Fruit fly (Drosophila melanogaster) whole organism, pupa: ENCODE measurements around the gene EMC3.

ENCODE experiments used
- CG12605 ChIP-seq: fragments of 200-800 bp; sonication (Bioruptor generic); IDR thresholded peaks from 2 replicates; pipeline ENCODE4 v1.3.6; 2022; ENCODE audit warnings: missing biosample characterization, missing genetic modification characterization
- CG15710 ChIP-seq: fragments of 200-800 bp; sonication (Bioruptor generic); optimal IDR thresholded peaks from 2 replicates; lab custom pipeline; 2018; ENCODE audit warnings: missing biosample characterization, mild to moderate bottlenecking, missing genetic modification characterization, moderate library complexity
- CG17806 ChIP-seq: fragments of 200-800 bp; sonication (Bioruptor generic); optimal IDR thresholded peaks from 2 replicates; lab custom pipeline; 2018; ENCODE audit warnings: missing biosample characterization, mild to moderate bottlenecking, missing genetic modification characterization, moderate library complexity
- CG9948 ChIP-seq: fragments of 200-800 bp; sonication (Bioruptor generic); optimal IDR thresholded peaks from 2 replicates; lab custom pipeline; 2018; ENCODE audit warnings: missing biosample characterization, mild to moderate bottlenecking, missing genetic modification characterization, moderate library complexity
- EcR ChIP-seq: fragments of 200-800 bp; sonication (Bioruptor generic); optimal IDR thresholded peaks from 3 replicates; lab custom pipeline; 2019; ENCODE audit warnings: missing biosample characterization, missing genetic modification characterization, mild to moderate bottlenecking, moderate library complexity, missing genetic modification reagents
- Ets98B ChIP-seq: fragments of 200-800 bp; sonication (Bioruptor generic); IDR thresholded peaks from 2 replicates; pipeline ENCODE4 v1.3.6; 2022; ENCODE audit warnings: missing biosample characterization, missing genetic modification characterization
- rn ChIP-seq: fragments of 200-800 bp; sonication (Bioruptor generic); IDR thresholded peaks from 2 replicates; pipeline ENCODE4 v1.3.6; 2022; ENCODE audit warnings: missing biosample characterization, missing genetic modification characterization

DNA sequence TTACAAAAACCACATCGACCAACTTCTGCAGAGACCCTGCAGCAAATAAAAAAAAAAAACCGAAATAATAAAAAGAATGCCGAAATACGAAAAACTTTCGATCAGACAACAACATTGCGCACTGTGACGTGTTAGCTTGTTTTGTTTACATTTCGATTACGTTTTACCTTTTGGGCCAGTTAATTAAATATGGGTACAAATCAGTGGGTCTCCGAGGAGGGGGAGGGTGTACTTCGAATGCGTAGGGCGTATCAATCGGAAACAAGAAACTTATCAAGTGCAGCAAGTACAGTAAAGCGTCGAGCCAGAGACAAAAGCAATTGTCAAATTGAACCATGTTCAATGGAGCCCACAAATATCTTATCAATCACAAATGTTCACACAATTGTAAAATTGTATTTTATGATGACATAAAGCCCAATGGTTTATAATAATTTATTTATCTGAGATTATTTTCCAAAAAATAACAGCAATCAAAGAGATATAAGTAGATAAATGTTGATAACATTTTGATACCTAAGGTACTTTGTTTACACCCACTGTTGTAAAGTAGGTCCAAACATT lies 30.6 kb downstream of the EMC3 start, which contains the start of gene Lip1:
- TF ChIP-seq CG9948 (tag; lab: Kevin White, UChicago), result no peak
- no peak for TF ChIP-seq CG15710
- no peak for TF ChIP-seq CG17806 (tag; lab: Kevin White, UChicago)
- TF ChIP-seq EcR (GFP tag; lab: Kevin White, UChicago), result no peak
- no peak for TF ChIP-seq CG12605 (GFP tag; lab: Robert Waterston, UW)
- no peak for TF ChIP-seq Ets98B (GFP tag; lab: Robert Waterston, UW)
- no peak for TF ChIP-seq rn (GFP tag; lab: Robert Waterston, UW)
